Fruit fly (Drosophila melanogaster): ENCODE results near the gene Ada.

The Ada gene

DNA sequence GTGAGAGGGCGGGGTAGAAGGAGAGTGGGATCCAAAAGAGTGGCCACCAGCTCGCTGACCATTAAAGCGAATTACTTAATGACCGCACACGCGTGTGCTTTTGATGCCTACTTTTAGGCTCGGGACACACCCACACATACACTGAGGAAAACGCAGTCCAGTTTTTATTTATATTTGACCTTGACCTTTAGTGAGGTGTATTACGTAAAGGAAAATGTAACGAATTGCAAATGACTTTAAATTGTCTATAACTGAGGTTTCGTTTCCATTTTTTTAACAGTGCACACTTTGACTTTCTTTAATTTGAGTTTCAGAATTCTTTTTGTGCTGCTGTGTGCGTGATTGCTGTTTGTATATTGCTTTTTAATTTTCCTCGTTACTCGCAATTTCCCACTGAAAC is 20.3 kb downstream of the Ada start (continued):
- no peak for TF ChIP-seq Trl (optimal IDR thresholded peaks at IDR 0.05)
- TF ChIP-seq Trl (GFP tag; optimal IDR thresholded peaks at IDR 0.05) = peak; percentile 13
- TF ChIP-seq CG10366 (GFP tag; IDR thresholded peaks at IDR 0.05) = 0 out of 2 replicates have a peak, but pooled peaks have one; percentile 9
- TF ChIP-seq CG10147 (GFP tag; optimal IDR thresholded peaks at IDR 0.05) = peak; percentile 8
- TF ChIP-seq yki (optimal IDR thresholded peaks at IDR 0.05) = no peak
- peak; percentile 31 for TF ChIP-seq CG12219 (GFP tag; optimal IDR thresholded peaks at IDR 0.05)
- no peak for TF ChIP-seq Abd-B (GFP tag; optimal IDR thresholded peaks at IDR 0.05)
- TF ChIP-seq Asciz (GFP tag; optimal IDR thresholded peaks at IDR 0.05) = no peak
- TF ChIP-seq Ada2b (GFP tag; IDR thresholded peaks at IDR 0.05) = peak; percentile 25; the same call in 1 of the 2 replicates
- peak; percentile 4 for TF ChIP-seq Myb (GFP tag; optimal IDR thresholded peaks at IDR 0.05)
- no peak for TF ChIP-seq CG4404 (GFP tag; IDR thresholded peaks at IDR 0.05)
- no peak for TF ChIP-seq z (GFP tag; IDR thresholded peaks at IDR 0.05)
- TF ChIP-seq slbo (GFP tag; IDR thresholded peaks at IDR 0.05) = peak; percentile 48; the same call in 1 of the 2 replicates
- TF ChIP-seq gem (tag; optimal IDR thresholded peaks at IDR 0.05) = peak; percentile 52
- TF ChIP-seq Ptx1 (GFP tag; IDR thresholded peaks at IDR 0.05) = peak; percentile 52
- peak; percentile 8 for TF ChIP-seq CG1603 (tag; optimal IDR thresholded peaks at IDR 0.05)
- peak; percentile 2 for TF ChIP-seq Fer3 (tag; optimal IDR thresholded peaks at IDR 0.05)
- peak; percentile 25 for TF ChIP-seq eyg (GFP tag; optimal IDR thresholded peaks at IDR 0.05)
- TF ChIP-seq zf30C (GFP tag; optimal IDR thresholded peaks at IDR 0.05) = peak; percentile 37
- TF ChIP-seq CG7839 (tag; optimal IDR thresholded peaks at IDR 0.05) = peak; percentile 30
- TF ChIP-seq dmrt99B (tag; optimal IDR thresholded peaks at IDR 0.05) = peak; percentile 45
- 0 out of 3 replicates have a peak, but pooled peaks have one; percentile 21 for TF ChIP-seq zfh1 (GFP tag; IDR thresholded peaks at IDR 0.05)
- TF ChIP-seq CG14441 (GFP tag; IDR thresholded peaks at IDR 0.05) = 0 out of 2 replicates have a peak, but pooled peaks have one; percentile 26
- peak; percentile 4 for TF ChIP-seq CG9727 (GFP tag; optimal IDR thresholded peaks at IDR 0.05)
- TF ChIP-seq Side (GFP tag; optimal IDR thresholded peaks at IDR 0.05) = no peak
- 0 out of 2 replicates have a peak, but pooled peaks have one; percentile 19 for TF ChIP-seq Awh (GFP tag; IDR thresholded peaks at IDR 0.05)
- peak; percentile 48 for TF ChIP-seq CG2120 (GFP tag; optimal IDR thresholded peaks at IDR 0.05)
- TF ChIP-seq Med (GFP tag) = peak; percentile 48
- TF ChIP-seq zfh2 (GFP tag; optimal IDR thresholded peaks at IDR 0.05) = peak; percentile 15
- TF ChIP-seq CG9437 (GFP tag; optimal IDR thresholded peaks at IDR 0.05) = no peak
- no peak for TF ChIP-seq pan (optimal IDR thresholded peaks at IDR 0.05)
- TF ChIP-seq pan (GFP tag; optimal IDR thresholded peaks at IDR 0.05 in 1 of 2, IDR thresholded peaks at IDR 0.05 in 1 of 2) = peak in 1 of 2 experiments; percentile 36
- no peak for TF ChIP-seq CG17829 (tag; optimal IDR thresholded peaks at IDR 0.05)
- peak; percentile 12 for TF ChIP-seq CG10209 (GFP tag; optimal IDR thresholded peaks at IDR 0.05)
- peak; percentile 13 for TF ChIP-seq CG4820 (GFP tag; optimal IDR thresholded peaks at IDR 0.05)
- peak; percentile 7 for TF ChIP-seq nmo (GFP tag; optimal IDR thresholded peaks at IDR 0.05)
- TF ChIP-seq CG9609 (GFP tag; optimal IDR thresholded peaks at IDR 0.05) = no peak
- peak; percentile 43 for TF ChIP-seq Meics (GFP tag; optimal IDR thresholded peaks at IDR 0.05)
- no peak for TF ChIP-seq CG12104 (GFP tag; optimal IDR thresholded peaks at IDR 0.05)
- TF ChIP-seq chinmo (GFP tag; IDR thresholded peaks at IDR 0.05; ENCODE audit: partially characterized antibody) = no peak
- TF ChIP-seq sens (GFP tag) = peak; percentile 59
- TF ChIP-seq Bdp1 (GFP tag; optimal IDR thresholded peaks at IDR 0.05) = no peak
- TF ChIP-seq sc (optimal IDR thresholded peaks at IDR 0.05) = no peak
- no peak for TF ChIP-seq sc (GFP tag; optimal IDR thresholded peaks at IDR 0.05)
- no peak for TF ChIP-seq CG17612 (GFP tag; IDR thresholded peaks at IDR 0.05)
- TF ChIP-seq CG30431 (GFP tag; optimal IDR thresholded peaks at IDR 0.05) = no peak
- no peak for TF ChIP-seq CG14014 (GFP tag; IDR thresholded peaks at IDR 0.05)
- TF ChIP-seq Six4 (GFP tag; optimal IDR thresholded peaks at IDR 0.05) = peak; percentile 10
- no peak for TF ChIP-seq Tbp (GFP tag; optimal IDR thresholded peaks at IDR 0.05)
- TF ChIP-seq CG12155 (GFP tag; optimal IDR thresholded peaks at IDR 0.05) = no peak
- no peak for TF ChIP-seq br (optimal IDR thresholded peaks at IDR 0.05)
- 0 out of 2 replicates have a peak, but pooled peaks have one; percentile 13 for TF ChIP-seq ttk (GFP tag; IDR thresholded peaks at IDR 0.05)
- TF ChIP-seq HLH3B (GFP tag; IDR thresholded peaks at IDR 0.05) = 0 out of 2 replicates have a peak, but pooled peaks have one; percentile 40
